Worm (Caenorhabditis elegans) whole organism, L1 larva: ENCODE data around the gene frpr-16.

ENCODE experiments used
- aly-2 ChIP-seq: fragments of 150-350 bp; optimal IDR thresholded peaks from 2 replicates; lab custom pipeline; 2014; ENCODE audit warnings: missing biosample characterization, missing genetic modification characterization
- efl-1 ChIP-seq, 4 experiments: fragments of 150-350 bp; optimal IDR thresholded peaks in 3 of 4; peaks in 1 of 4; 1 replicate in 1 of 4; 2 replicates in 3 of 4; lab custom pipeline; 2014; ENCODE audit warnings: missing biosample characterization in 2 of 4, missing genetic modification characterization in 2 of 4, missing genetic modification reagents in 2 of 4
- elt-2 ChIP-seq: sonication (generic microtip); optimal IDR thresholded peaks from 2 replicates; lab custom pipeline; 2016; ENCODE audit warnings: missing genetic modification characterization, mild to moderate bottlenecking, inconsistent platforms, missing compliant biosample characterization, missing genetic modification reagents
- elt-3 ChIP-seq, 6 experiments: fragments of 150-350 bp in 1 of 6; sonication (generic microtip); optimal IDR thresholded peaks; 2 replicates each; lab custom pipeline; 2017 to 2018; ENCODE audit warnings: missing biosample characterization in 6 of 6, missing genetic modification characterization in 6 of 6, inconsistent platforms in 1 of 6
- fkh-4 ChIP-seq: sonication (generic microtip); optimal IDR thresholded peaks from 2 replicates; lab custom pipeline; 2016; ENCODE audit warnings: missing compliant biosample characterization, missing genetic modification characterization, borderline replicate concordance
- mab-9 ChIP-seq: fragments of 200-800 bp; sonication (Bioruptor generic); IDR thresholded peaks from 2 replicates; pipeline ENCODE4 v1.3.6; 2022; ENCODE audit warnings: missing genetic modification reagents, missing genetic modification characterization, missing compliant biosample characterization
- nhr-76 ChIP-seq: sonication (generic microtip); optimal IDR thresholded peaks from 2 replicates; lab custom pipeline; 2017; ENCODE audit warnings: missing biosample characterization, missing genetic modification characterization
- nhr-90 ChIP-seq: sonication (generic microtip); optimal IDR thresholded peaks from 2 replicates; lab custom pipeline; 2016; ENCODE audit warnings: mild to moderate bottlenecking, missing genetic modification characterization, missing compliant biosample characterization; ENCODE audit not compliant: poor library complexity
- pag-3 ChIP-seq: sonication (generic microtip); optimal IDR thresholded peaks from 2 replicates; lab custom pipeline; 2017; ENCODE audit warnings: missing genetic modification characterization, mild to moderate bottlenecking, missing compliant biosample characterization, antibody characterized with exemption, borderline replicate concordance; ENCODE audit not compliant: insufficient read depth
- tbx-2 ChIP-seq: sonication (generic microtip); optimal IDR thresholded peaks from 2 replicates; lab custom pipeline; 2016; ENCODE audit warnings: missing genetic modification characterization, missing compliant biosample characterization

DNA sequence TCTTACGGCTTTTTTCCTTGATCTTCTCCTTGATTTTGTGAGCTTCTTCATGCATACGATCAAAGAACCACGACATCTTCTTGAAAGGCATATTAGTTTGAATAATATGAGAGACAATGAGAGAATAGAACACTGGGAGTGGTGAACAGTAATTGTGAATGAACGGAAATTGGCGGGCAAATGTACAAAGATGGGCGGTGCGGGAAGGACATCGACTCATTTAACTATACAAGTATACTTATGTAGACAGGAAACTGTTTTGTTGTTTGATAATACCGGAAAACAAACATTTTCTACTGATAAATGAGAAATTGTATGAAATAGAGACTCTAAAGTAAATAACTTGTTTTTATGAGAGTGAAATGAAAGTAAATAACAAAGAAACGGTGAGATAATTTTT is 14.0 kb upstream of the frpr-16 start, which contains the start of gene R12C12.5:
- TF ChIP-seq pag-3 (tag; lab: Kevin White, UChicago) = no peak
- no peak for TF ChIP-seq efl-1 (optimal IDR thresholded peaks at IDR 0.05; lab: Kevin White, UChicago)
- no peak for TF ChIP-seq efl-1 (GFP tag; optimal IDR thresholded peaks at IDR 0.05 in 1 of 2; lab: Kevin White, UChicago)
- no peak for TF ChIP-seq nhr-76 (tag; lab: Kevin White, UChicago)
- no peak for TF ChIP-seq fkh-4 (tag; lab: Kevin White, UChicago)
- TF ChIP-seq elt-3 (tag; optimal IDR thresholded peaks at IDR 0.05; lab: Kevin White, UChicago) = no peak
- TF ChIP-seq mab-9 (GFP tag; lab: Robert Waterston, UW) = no peak
- TF ChIP-seq nhr-90 = no peak
- TF ChIP-seq tbx-2 = no peak
- TF ChIP-seq elt-2 (tag; lab: Kevin White, UChicago) = no peak
- no peak for TF ChIP-seq aly-2
